Worm (Caenorhabditis elegans): ENCODE measurements around the gene Y41G9A.6.

Gene Y41G9A.6

ce11 chrX:2996318-2996717 is 7.3 kb downstream of the Y41G9A.6 start:
- no peak for TF ChIP-seq vab-15 (tag; optimal IDR thresholded peaks at IDR 0.05)
- TF ChIP-seq efl-1 (optimal IDR thresholded peaks at IDR 0.05) = no peak
- peak in 1 of 2 experiments; percentile 29 for TF ChIP-seq efl-1 (GFP tag; optimal IDR thresholded peaks at IDR 0.05 in 1 of 2)
- TF ChIP-seq ceh-88 (GFP tag; IDR thresholded peaks at IDR 0.05) = no peak
- TF ChIP-seq ceh-82 (tag; optimal IDR thresholded peaks at IDR 0.05) = peak in 1 of 3 experiments; percentile 38
- no peak for TF ChIP-seq nhr-77 (tag; optimal IDR thresholded peaks at IDR 0.05)
- TF ChIP-seq xbp-1 (tag; optimal IDR thresholded peaks at IDR 0.05) = no peak
- TF ChIP-seq ceh-8 (GFP tag; optimal IDR thresholded peaks at IDR 0.05) = no peak
- TF ChIP-seq C16A3.4 (tag; optimal IDR thresholded peaks at IDR 0.05) = no peak

ce11 chrX:2990145-2990544 is 13.5 kb downstream of the Y41G9A.6 start:
- TF ChIP-seq unc-30 (tag; optimal IDR thresholded peaks at IDR 0.05) (no peak), nhr-90 (tag; optimal IDR thresholded peaks at IDR 0.05; ENCODE audit: poor library complexity) (no peak)

- TF ChIP-seq zip-4 (GFP tag; optimal IDR thresholded peaks at IDR 0.05) (no peak), nhr-71 (tag; optimal IDR thresholded peaks at IDR 0.05) (peak; percentile 6), fkh-8 (tag; optimal IDR thresholded peaks at IDR 0.05) (peak; percentile 92), efl-1 (optimal IDR thresholded peaks at IDR 0.05) (no peak), efl-1 (GFP tag; optimal IDR thresholded peaks at IDR 0.05 in 1 of 2) (peak in 1 of 2 experiments; percentile 45)
These were observed 19.6 kb downstream of the Y41G9A.6 start, which contains the start of gene osm-5 for ce11 chrX:2983996-2984395. TSS of gene osm-5 (plus strand) at chrX:2984263.

DNA sequence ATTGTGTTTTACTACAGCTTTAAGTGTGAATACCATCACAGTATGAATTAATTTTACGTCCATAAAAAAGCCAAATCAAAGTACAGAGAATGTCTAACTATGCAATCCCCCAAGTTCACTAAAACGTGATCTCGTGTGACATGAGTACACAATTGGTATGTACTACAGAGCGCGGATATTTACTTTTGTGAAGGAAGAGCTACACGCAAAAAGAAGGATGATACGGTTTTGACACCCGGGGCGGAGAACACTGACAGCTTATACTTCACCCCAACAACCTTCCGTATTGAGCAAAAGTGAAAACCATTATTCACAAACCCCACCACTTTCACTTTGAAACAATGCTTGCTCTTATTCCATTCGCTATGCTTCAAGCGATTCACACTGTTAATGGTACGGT is 21.9 kb downstream of the Y41G9A.6 start, which contains the start of gene nspg-5:
TSS of gene nspg-5 (plus strand) at position 301 of the 400 bp plus-strand sequence.
- TF ChIP-seq zag-1 (tag; optimal IDR thresholded peaks at IDR 0.05) (no peak), mab-9 (GFP tag; IDR thresholded peaks at IDR 0.05) (no peak), unc-130 (tag; optimal IDR thresholded peaks at IDR 0.05) (no peak), ztf-4 (tag; optimal IDR thresholded peaks at IDR 0.05) (no peak), egl-27 (tag; optimal IDR thresholded peaks at IDR 0.05) (no peak), aha-1 (tag; optimal IDR thresholded peaks at IDR 0.05) (no peak), grh-1 (GFP tag; IDR thresholded peaks at IDR 0.05) (no peak), snu-23 (GFP tag; optimal IDR thresholded peaks at IDR 0.05) (no peak), irx-1 (tag; optimal IDR thresholded peaks at IDR 0.05) (no peak)

DNA sequence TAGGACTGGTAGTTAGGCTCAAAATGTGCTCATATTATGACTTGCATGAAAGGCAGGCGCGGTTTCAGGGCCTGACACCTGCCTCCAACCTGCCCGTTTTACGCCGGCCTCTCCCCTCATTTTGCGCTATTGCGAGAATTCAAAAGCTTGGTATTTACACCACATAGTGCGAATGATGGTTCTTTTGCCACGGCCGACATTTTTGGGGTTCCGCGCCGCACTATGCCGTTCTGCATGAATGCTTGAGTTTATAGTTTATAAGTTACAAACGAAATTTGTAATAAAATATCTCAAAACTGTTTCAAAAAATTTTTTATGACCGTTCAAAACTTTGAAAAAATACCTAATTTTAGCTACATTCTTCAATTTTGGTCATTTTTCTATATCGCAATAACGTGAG is 25.5 kb downstream of the Y41G9A.6 start:
- TF ChIP-seq irx-1 (tag; optimal IDR thresholded peaks at IDR 0.05) (no peak), nhr-71 (tag; optimal IDR thresholded peaks at IDR 0.05) (no peak), mep-1 (tag; optimal IDR thresholded peaks at IDR 0.05) (no peak), tbx-2 (tag; optimal IDR thresholded peaks at IDR 0.05) (no peak), efl-1 (optimal IDR thresholded peaks at IDR 0.05) (no peak), efl-1 (GFP tag; optimal IDR thresholded peaks at IDR 0.05 in 1 of 2) (no peak), dsc-1 (tag; optimal IDR thresholded peaks at IDR 0.05) (no peak), efl-3 (GFP tag; optimal IDR thresholded peaks at IDR 0.05) (no peak), ceh-63 (GFP tag; optimal IDR thresholded peaks at IDR 0.05) (no peak), fos-1 (tag; optimal IDR thresholded peaks at IDR 0.05) (no peak), ama-1 (optimal IDR thresholded peaks at IDR 0.05) (no peak), lin-15B (tag; optimal IDR thresholded peaks at IDR 0.05) (no peak)

DNA sequence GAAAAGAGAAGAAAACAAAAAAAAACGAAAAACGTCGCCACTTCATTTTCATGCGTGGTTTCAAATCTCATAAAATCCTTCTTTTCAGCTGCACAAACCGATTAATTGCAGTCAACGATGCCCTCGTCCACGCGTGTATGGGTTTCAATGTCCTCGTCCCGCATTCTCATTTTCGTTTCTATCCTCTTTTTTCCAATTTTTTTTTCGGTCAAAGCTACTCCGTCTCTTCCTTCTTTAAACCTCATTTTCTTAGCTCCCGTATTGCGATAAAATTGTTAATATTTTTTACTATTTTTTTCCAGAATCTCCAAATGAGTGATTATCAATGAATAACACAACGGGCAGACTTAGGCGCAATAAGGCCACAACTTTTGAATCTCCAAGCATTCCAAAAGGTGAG is 27.5 kb downstream of the Y41G9A.6 start, which contains the start of gene aakg-3:
TSS of gene aakg-3 (plus strand) at position 301 of the 400 bp plus-strand sequence.
- TF ChIP-seq tbx-2 (tag; optimal IDR thresholded peaks at IDR 0.05) = no peak
- no peak for TF ChIP-seq tlp-1 (tag; optimal IDR thresholded peaks at IDR 0.05)
- no peak for TF ChIP-seq egl-27 (tag; optimal IDR thresholded peaks at IDR 0.05)
- TF ChIP-seq sptf-1 (tag; optimal IDR thresholded peaks at IDR 0.05) = no peak
- TF ChIP-seq mdl-1 (tag; optimal IDR thresholded peaks at IDR 0.05) = no peak
- TF ChIP-seq C16A3.4 (tag; optimal IDR thresholded peaks at IDR 0.05) = no peak
- no peak for TF ChIP-seq rnt-1 (tag; optimal IDR thresholded peaks at IDR 0.05)
- no peak for TF ChIP-seq sup-37 (GFP tag; optimal IDR thresholded peaks at IDR 0.05)
- no peak for TF ChIP-seq pqm-1 (tag; optimal IDR thresholded peaks at IDR 0.05)
- TF ChIP-seq zip-4 (GFP tag; optimal IDR thresholded peaks at IDR 0.05) = no peak
- no peak for TF ChIP-seq fkh-4 (tag; optimal IDR thresholded peaks at IDR 0.05; ENCODE audit: borderline replicate concordance)
- no peak for TF ChIP-seq unc-62 (GFP tag; optimal IDR thresholded peaks at IDR 0.05)
- no peak for TF ChIP-seq zag-1 (tag; optimal IDR thresholded peaks at IDR 0.05)
